Worm (Caenorhabditis elegans) whole organism, late embryonic: Measurements from ENCODE around the gene pgl-2.

Experiments used
- F13H6.1 ChIP-seq: sonication (generic microtip); optimal IDR thresholded peaks from 2 replicates; lab custom pipeline; 2016; ENCODE audit warnings: missing genetic modification characterization, missing compliant biosample characterization
- K02D7.2 ChIP-seq: sonication (generic microtip); optimal IDR thresholded peaks from 2 replicates; lab custom pipeline; 2017; ENCODE audit warnings: mild to moderate bottlenecking, missing genetic modification characterization, missing compliant biosample characterization
- ama-1 ChIP-seq: fragments of 150-350 bp; optimal IDR thresholded peaks from 2 replicates; lab custom pipeline; 2014
- ceh-9 ChIP-seq: sonication (generic microtip); optimal IDR thresholded peaks from 2 replicates; lab custom pipeline; 2016; ENCODE audit warnings: mild to moderate bottlenecking, missing genetic modification characterization, inconsistent platforms, missing compliant biosample characterization
- che-1 ChIP-seq: sonication (generic microtip); optimal IDR thresholded peaks from 2 replicates; lab custom pipeline; 2016; ENCODE audit warnings: mild to moderate bottlenecking, missing genetic modification characterization, missing compliant biosample characterization
- dve-1 ChIP-seq: sonication (generic microtip); optimal IDR thresholded peaks from 2 replicates; lab custom pipeline; 2017; ENCODE audit warnings: antibody characterized with exemption, mild to moderate bottlenecking, missing genetic modification characterization, missing compliant biosample characterization
- ets-4 ChIP-seq: sonication (generic microtip); optimal IDR thresholded peaks from 2 replicates; lab custom pipeline; 2016; ENCODE audit warnings: missing genetic modification characterization, missing compliant biosample characterization
- gmeb-2 ChIP-seq: sonication (generic microtip); optimal IDR thresholded peaks from 2 replicates; lab custom pipeline; 2016; ENCODE audit warnings: missing genetic modification characterization, inconsistent platforms, missing compliant biosample characterization
- hlh-6 ChIP-seq: sonication (generic microtip); optimal IDR thresholded peaks from 2 replicates; lab custom pipeline; 2016; ENCODE audit warnings: missing genotype, missing genetic modification characterization, missing compliant biosample characterization
- pag-3 ChIP-seq: sonication (generic microtip); optimal IDR thresholded peaks from 2 replicates; lab custom pipeline; 2016; ENCODE audit warnings: missing compliant biosample characterization, missing genetic modification characterization, borderline replicate concordance
- pqm-1 ChIP-seq: sonication (generic microtip); optimal IDR thresholded peaks from 2 replicates; lab custom pipeline; 2016; ENCODE audit warnings: missing genetic modification characterization, missing compliant biosample characterization
- tbx-2 ChIP-seq: sonication (generic microtip); optimal IDR thresholded peaks from 2 replicates; lab custom pipeline; 2016; ENCODE audit warnings: missing genetic modification characterization, missing compliant biosample characterization
- unc-55 ChIP-seq: sonication (generic microtip); optimal IDR thresholded peaks from 2 replicates; lab custom pipeline; 2017; ENCODE audit warnings: missing biosample characterization, missing genetic modification reagents, missing genetic modification characterization

- TF ChIP-seq ama-1 (lab: Kevin White, UChicago) (no peak), dve-1 (tag; lab: Kevin White, UChicago) (no peak), gmeb-2 (tag; lab: Kevin White, UChicago) (no peak), tbx-2 (tag; lab: Kevin White, UChicago) (no peak), F13H6.1 (tag; lab: Kevin White, UChicago) (no peak), pag-3 (tag; lab: Kevin White, UChicago) (no peak), K02D7.2 (tag; lab: Kevin White, UChicago) (no peak), unc-55 (GFP tag; lab: Kevin White, UChicago) (no peak), hlh-6 (tag; lab: Kevin White, UChicago) (no peak), che-1 (tag; lab: Kevin White, UChicago) (no peak), pqm-1 (tag; lab: Kevin White, UChicago) (no peak), ceh-9 (tag; lab: Kevin White, UChicago) (no peak), ets-4 (tag; lab: Kevin White, UChicago) (no peak)
Observed at ce11 chrIII:8719105-8719504, 43.9 kb upstream of the pgl-2 start.
